Worm (Caenorhabditis elegans) whole organism, L4/young adult: ENCODE measurements around the gene F23G4.1.

ENCODE experiments used
- W03F9.2 ChIP-seq: fragments of 150-350 bp; optimal IDR thresholded peaks from 2 replicates; lab custom pipeline; 2014; ENCODE audit warnings: missing biosample characterization, missing genetic modification characterization
- dao-5 ChIP-seq: sonication (generic microtip); optimal IDR thresholded peaks from 2 replicates; lab custom pipeline; 2016; ENCODE audit warnings: missing genotype, missing genetic modification characterization, moderate library complexity, missing compliant biosample characterization
- him-1 ChIP-seq: sonication (generic microtip); optimal IDR thresholded peaks from 2 replicates; lab custom pipeline; 2016; ENCODE audit warnings: missing genotype, missing genetic modification reagents, missing genetic modification characterization, missing compliant biosample characterization

DNA sequence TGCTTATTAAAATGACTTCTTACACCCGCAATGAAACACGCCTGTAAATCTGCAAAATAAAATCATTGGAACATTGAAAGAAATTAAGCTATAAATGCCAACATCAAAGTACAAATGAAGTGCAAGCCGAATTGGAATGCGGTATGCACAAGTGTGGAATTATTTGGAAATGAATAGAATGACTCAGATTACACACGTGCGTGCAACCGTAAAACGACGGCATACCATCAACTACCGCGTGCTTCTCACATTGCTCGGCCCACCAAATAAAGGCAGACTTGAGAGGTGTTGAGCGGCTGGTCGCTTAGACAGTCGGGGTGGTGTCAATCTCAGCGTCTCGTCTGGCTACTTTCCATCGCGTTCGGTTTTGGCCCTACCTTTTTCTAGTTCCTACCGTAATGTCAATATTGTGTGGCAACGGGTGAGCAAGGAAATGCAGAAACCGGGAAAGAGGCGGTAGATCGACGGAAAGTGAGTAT lies 40.6 kb downstream of the F23G4.1 start, which contains the start of gene aaim-1:
- no peak for TF ChIP-seq him-1
- no peak for TF ChIP-seq W03F9.2 (tag; lab: Kevin White, UChicago)
- no peak for TF ChIP-seq dao-5 (tag; lab: Kevin White, UChicago)
